Fruit fly (Drosophila melanogaster) whole organism, pupa: Measurements from ENCODE around the gene CG32263.

Experiments
- CG13204 ChIP-seq: fragments of 200-800 bp; sonication (Bioruptor generic); optimal IDR thresholded peaks from 2 replicates; lab custom pipeline; 2018; ENCODE audit warnings: missing biosample characterization, mild to moderate bottlenecking, missing genetic modification characterization, moderate library complexity
- CG15710 ChIP-seq: fragments of 200-800 bp; sonication (Bioruptor generic); optimal IDR thresholded peaks from 2 replicates; lab custom pipeline; 2018; ENCODE audit warnings: missing biosample characterization, mild to moderate bottlenecking, missing genetic modification characterization, moderate library complexity
- CG32121 ChIP-seq: fragments of 200-800 bp; sonication (Bioruptor generic); IDR thresholded peaks from 2 replicates; pipeline ENCODE4 v1.3.6; 2022; ENCODE audit warnings: missing biosample characterization, missing genetic modification characterization
- CG8159 ChIP-seq: fragments of 200-800 bp; sonication (Bioruptor generic); optimal IDR thresholded peaks from 3 replicates; lab custom pipeline; 2018; ENCODE audit warnings: missing biosample characterization, mild to moderate bottlenecking, missing genetic modification characterization, moderate library complexity
- CG8301 ChIP-seq: fragments of 200-800 bp; sonication (Bioruptor generic); optimal IDR thresholded peaks from 2 replicates; lab custom pipeline; 2018; ENCODE audit warnings: missing biosample characterization, mild to moderate bottlenecking, missing genetic modification characterization
- EcR ChIP-seq: fragments of 200-800 bp; sonication (Bioruptor generic); optimal IDR thresholded peaks from 3 replicates; lab custom pipeline; 2019; ENCODE audit warnings: missing biosample characterization, missing genetic modification characterization, mild to moderate bottlenecking, moderate library complexity, missing genetic modification reagents
- Snoo ChIP-seq: fragments of 200-800 bp; sonication (Bioruptor generic); optimal IDR thresholded peaks from 3 replicates; lab custom pipeline; 2017; ENCODE audit warnings: missing biosample characterization, mild to moderate bottlenecking, missing genetic modification characterization, inconsistent platforms

DNA sequence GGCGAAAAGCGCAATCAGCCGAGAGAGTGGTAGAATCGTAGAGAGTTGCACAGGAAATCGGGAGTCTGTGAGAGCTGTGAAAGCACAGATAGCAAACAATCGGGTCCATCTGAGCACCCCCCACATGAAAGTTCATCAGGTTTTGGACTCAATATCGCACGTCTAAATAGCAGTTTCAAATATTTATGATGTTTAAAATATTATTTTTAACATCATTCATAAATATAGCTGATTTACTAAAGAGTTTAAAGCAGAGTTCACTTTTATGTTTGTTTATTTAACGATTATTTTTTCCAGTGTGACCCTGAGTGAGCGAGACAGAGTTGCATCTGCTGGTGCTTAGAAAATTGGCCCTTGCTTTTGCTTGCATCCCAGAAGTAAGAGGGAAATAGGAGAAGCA, 9.6 kb downstream of the CG32263 start:
- TF ChIP-seq EcR (GFP tag; lab: Kevin White, UChicago) (no peak), CG32121 (GFP tag; lab: Robert Waterston, UW) (no peak; the same call in 1 of the 2 replicates), CG8159 (peak; percentile 25), CG13204 (no peak), CG15710 (tag; lab: Kevin White, UChicago) (peak; percentile 11), Snoo (tag; lab: Kevin White, UChicago) (no peak), CG8301 (tag; lab: Kevin White, UChicago) (peak; percentile 16)
